Fruit fly (Drosophila melanogaster): Measurements from ENCODE around the gene GstD4.

Gene GstD4

DNA sequence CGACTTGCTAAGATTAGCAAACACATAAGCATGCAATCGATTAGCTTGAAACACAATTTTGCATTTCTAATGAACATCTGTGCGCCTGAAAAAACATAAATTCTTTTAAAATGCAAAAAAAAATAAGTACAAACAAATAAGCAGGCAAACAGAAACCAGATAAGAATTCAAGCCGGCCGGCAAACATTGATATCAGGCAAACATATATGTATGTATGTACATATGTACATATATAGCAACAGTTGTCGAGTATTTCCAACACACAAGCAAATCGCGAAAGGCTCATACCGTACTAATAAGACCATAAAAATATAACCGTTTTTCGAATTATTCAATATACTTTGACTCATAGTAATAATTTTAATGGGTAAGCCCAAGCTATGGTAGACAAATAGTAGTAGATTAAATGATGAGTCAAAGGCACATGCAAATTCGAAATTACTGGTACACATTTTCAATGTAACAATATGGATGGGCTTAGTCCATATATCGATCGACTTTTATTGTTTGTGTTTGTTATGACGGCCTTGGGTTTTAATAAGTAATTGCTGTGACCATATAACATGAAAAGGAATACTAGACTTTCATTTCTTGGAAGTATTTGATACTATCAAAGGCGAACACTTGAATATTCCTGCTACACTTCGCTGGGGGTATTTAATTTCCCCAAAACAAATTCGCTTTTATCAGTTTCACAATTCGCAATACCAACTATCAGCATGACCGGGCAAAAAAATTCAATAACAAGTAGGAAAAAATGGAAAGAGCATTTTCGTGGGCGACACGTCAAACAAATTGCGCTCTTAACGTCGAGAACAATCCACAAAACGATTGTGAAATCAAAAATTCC is 3.9 kb upstream of the GstD4 start:
- TF ChIP-seq CG32264 (GFP tag; optimal IDR thresholded peaks at IDR 0.05) (peak; percentile 25), rgr (GFP tag; optimal IDR thresholded peaks at IDR 0.05) (no peak), Mio (GFP tag; optimal IDR thresholded peaks at IDR 0.05) (no peak), CrebA (GFP tag; optimal IDR thresholded peaks at IDR 0.05; ENCODE audit: borderline replicate concordance) (peak; percentile 1), woc (GFP tag; optimal IDR thresholded peaks at IDR 0.05) (peak; percentile 27), CG9705 (GFP tag; optimal IDR thresholded peaks at IDR 0.05) (peak; percentile 39), fru (GFP tag; optimal IDR thresholded peaks at IDR 0.05) (peak; percentile 6), N (GFP tag; optimal IDR thresholded peaks at IDR 0.05) (no peak)

DNA sequence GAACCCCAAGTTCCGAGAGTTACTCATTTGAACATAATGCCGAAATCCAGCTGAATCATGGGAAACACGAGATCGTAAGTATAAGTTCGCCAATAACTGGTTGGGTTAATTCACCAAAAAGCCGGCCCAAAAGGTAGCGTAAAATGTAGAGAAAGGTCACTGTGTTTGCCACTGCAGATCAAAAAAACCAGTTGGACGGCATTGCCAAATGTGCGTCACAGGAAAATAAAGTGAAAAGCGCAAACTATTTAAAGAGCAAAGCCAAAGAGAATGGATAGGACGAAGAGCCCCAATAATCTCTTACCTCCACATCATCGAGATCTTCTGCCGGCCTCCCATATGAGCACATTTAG is 3.3 kb upstream of the GstD4 start:
- peak; percentile 55 for TF ChIP-seq CrebA (GFP tag; optimal IDR thresholded peaks at IDR 0.05; ENCODE audit: borderline replicate concordance)
- TF ChIP-seq Rel (GFP tag; optimal IDR thresholded peaks at IDR 0.05): peak; percentile 20
- TF ChIP-seq Rel (tag; optimal IDR thresholded peaks at IDR 0.05): no peak
- peak; percentile 63 for TF ChIP-seq Dif (GFP tag; optimal IDR thresholded peaks at IDR 0.05; ENCODE audit: partially characterized antibody)
- no peak for TF ChIP-seq dmrt93B (GFP tag; optimal IDR thresholded peaks at IDR 0.05)
- peak; percentile 49 for TF ChIP-seq Vsx2 (GFP tag; optimal IDR thresholded peaks at IDR 0.05; ENCODE audit: partially characterized antibody)
- TF ChIP-seq dl (GFP tag; optimal IDR thresholded peaks at IDR 0.05; ENCODE audit: insufficient read depth in 1 of 2, partially characterized antibody in 2 of 2): peak in 1 of 2 experiments; percentile 49
- TF ChIP-seq woc (GFP tag; optimal IDR thresholded peaks at IDR 0.05): peak; percentile 44
- TF ChIP-seq br (GFP tag; optimal IDR thresholded peaks at IDR 0.05): no peak

DNA sequence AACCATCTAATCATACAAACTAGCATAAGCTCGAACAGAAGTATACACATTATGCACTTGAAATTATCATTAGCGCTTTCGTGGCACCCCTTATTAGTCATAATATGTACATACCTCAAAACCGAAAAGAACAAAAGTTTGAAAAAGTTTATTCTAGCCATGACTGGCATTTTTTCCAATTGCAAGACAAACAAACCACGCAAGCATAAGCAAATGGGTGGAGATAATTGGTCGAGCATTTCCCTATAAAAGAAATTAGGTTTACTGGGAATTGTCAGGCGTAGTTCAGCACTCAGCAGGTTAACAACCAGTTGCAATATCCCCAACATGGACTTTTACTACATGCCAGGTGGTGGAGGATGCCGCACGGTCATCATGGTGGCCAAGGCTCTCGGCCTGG is 2.2 kb upstream of the GstD4 start, which contains the start of gene GstD2:
TSS of gene GstD2 (plus strand) at position 301 of the 400 bp plus-strand sequence.
- TF ChIP-seq Hr78 (GFP tag; optimal IDR thresholded peaks at IDR 0.05): no peak
- TF ChIP-seq Hnf4 (GFP tag; optimal IDR thresholded peaks at IDR 0.05): no peak
- TF ChIP-seq woc (GFP tag; optimal IDR thresholded peaks at IDR 0.05): no peak
- no peak for TF ChIP-seq sv (GFP tag; optimal IDR thresholded peaks at IDR 0.05)
- TF ChIP-seq CG32264 (GFP tag; optimal IDR thresholded peaks at IDR 0.05): no peak
- TF ChIP-seq pan (optimal IDR thresholded peaks at IDR 0.05): no peak
- no peak for TF ChIP-seq dl (GFP tag; optimal IDR thresholded peaks at IDR 0.05; ENCODE audit: insufficient read depth in 1 of 2, partially characterized antibody in 2 of 2)
- no peak for TF ChIP-seq Dfd (GFP tag; optimal IDR thresholded peaks at IDR 0.05)
- TF ChIP-seq foxo (GFP tag; optimal IDR thresholded peaks at IDR 0.05): no peak
- no peak for TF ChIP-seq Dif (GFP tag; optimal IDR thresholded peaks at IDR 0.05; ENCODE audit: partially characterized antibody)
- TF ChIP-seq usp (GFP tag; optimal IDR thresholded peaks at IDR 0.05): no peak
- no peak for TF ChIP-seq h (GFP tag; optimal IDR thresholded peaks at IDR 0.05)
- no peak for TF ChIP-seq HLH106 (tag; optimal IDR thresholded peaks at IDR 0.05)
- TF ChIP-seq CG9705 (GFP tag; optimal IDR thresholded peaks at IDR 0.05): no peak

dm6 chr3R:12372800-12373199 is 1.1 kb upstream of the GstD4 start, which contains the start of gene GstD3:
GstD3 (plus strand) TSS chr3R:12373068.
- TF ChIP-seq sv (GFP tag; optimal IDR thresholded peaks at IDR 0.05): no peak
- TF ChIP-seq Sp1 (GFP tag; optimal IDR thresholded peaks at IDR 0.05): no peak
- no peak for TF ChIP-seq woc (GFP tag; optimal IDR thresholded peaks at IDR 0.05)
- TF ChIP-seq fru (GFP tag; optimal IDR thresholded peaks at IDR 0.05): no peak
- no peak for TF ChIP-seq sage (GFP tag; optimal IDR thresholded peaks at IDR 0.05)
- TF ChIP-seq OdsH (GFP tag; optimal IDR thresholded peaks at IDR 0.05): no peak
- no peak for TF ChIP-seq CrebA (GFP tag; optimal IDR thresholded peaks at IDR 0.05; ENCODE audit: borderline replicate concordance)
- no peak for TF ChIP-seq jim (GFP tag; optimal IDR thresholded peaks at IDR 0.05)
- TF ChIP-seq Myc (optimal IDR thresholded peaks at IDR 0.05): no peak
- TF ChIP-seq Dif (GFP tag; optimal IDR thresholded peaks at IDR 0.05; ENCODE audit: partially characterized antibody): no peak
- no peak for TF ChIP-seq tai (GFP tag; optimal IDR thresholded peaks at IDR 0.05)
- TF ChIP-seq brk (GFP tag; optimal IDR thresholded peaks at IDR 0.05): no peak
- TF ChIP-seq Mio (GFP tag; optimal IDR thresholded peaks at IDR 0.05): no peak
- TF ChIP-seq br (GFP tag; optimal IDR thresholded peaks at IDR 0.05): no peak
- no peak for TF ChIP-seq dsf (GFP tag; optimal IDR thresholded peaks at IDR 0.05; ENCODE audit: borderline replicate concordance)
- TF ChIP-seq dmrt93B (GFP tag; optimal IDR thresholded peaks at IDR 0.05): no peak
- no peak for TF ChIP-seq Jra (GFP tag; optimal IDR thresholded peaks at IDR 0.05)
- TF ChIP-seq Rel (GFP tag; optimal IDR thresholded peaks at IDR 0.05): no peak
- no peak for TF ChIP-seq Rel (tag; optimal IDR thresholded peaks at IDR 0.05)

Measured in whole organism, wandering third instar larva.